Worm (Caenorhabditis elegans) whole organism, mixed stage, embryonic: ENCODE measurements around the gene B0244.5.

Experiments used
- ceh-43 ChIP-seq: fragments of 200-800 bp; sonication (Bioruptor generic); optimal IDR thresholded peaks from 2 replicates; lab custom pipeline; 2018; ENCODE audit warnings: mild to moderate bottlenecking, missing genetic modification characterization, moderate library complexity, missing compliant biosample characterization
- ham-2 ChIP-seq: fragments of 200-800 bp; sonication (Bioruptor generic); optimal IDR thresholded peaks from 2 replicates; lab custom pipeline; 2018; ENCODE audit warnings: mild to moderate bottlenecking, missing genetic modification characterization, missing compliant biosample characterization
- mep-1 ChIP-seq: fragments of 150-350 bp; optimal IDR thresholded peaks from 2 replicates; lab custom pipeline; 2017; ENCODE audit warnings: missing biosample characterization, missing genetic modification reagents, missing genetic modification characterization, inconsistent platforms
- nhr-237 ChIP-seq: fragments of 150-350 bp; optimal IDR thresholded peaks from 2 replicates; lab custom pipeline; 2014; ENCODE audit warnings: missing biosample characterization, missing genetic modification characterization
- nhr-28 ChIP-seq: fragments of 150-350 bp; optimal IDR thresholded peaks from 2 replicates; lab custom pipeline; 2014; ENCODE audit warnings: missing biosample characterization, missing genetic modification characterization

- TF ChIP-seq ceh-43 (GFP tag; lab: Kevin White, UChicago) (no peak), nhr-237 (tag; lab: Kevin White, UChicago) (no peak), ham-2 (GFP tag; lab: Kevin White, UChicago) (no peak), mep-1 (tag; lab: Kevin White, UChicago) (no peak), nhr-28 (tag; lab: Kevin White, UChicago) (no peak)
These were observed 34.6 kb upstream of the B0244.5 start, which contains the start of gene B0336.12 for ce11 chrIII:5710045-5710444.
